Worm (Caenorhabditis elegans): ENCODE results near the gene thn-2.
A peak's percentile ranks its signal among the peaks of the same experiment; 100 is the strongest.

The thn-2 gene

DNA sequence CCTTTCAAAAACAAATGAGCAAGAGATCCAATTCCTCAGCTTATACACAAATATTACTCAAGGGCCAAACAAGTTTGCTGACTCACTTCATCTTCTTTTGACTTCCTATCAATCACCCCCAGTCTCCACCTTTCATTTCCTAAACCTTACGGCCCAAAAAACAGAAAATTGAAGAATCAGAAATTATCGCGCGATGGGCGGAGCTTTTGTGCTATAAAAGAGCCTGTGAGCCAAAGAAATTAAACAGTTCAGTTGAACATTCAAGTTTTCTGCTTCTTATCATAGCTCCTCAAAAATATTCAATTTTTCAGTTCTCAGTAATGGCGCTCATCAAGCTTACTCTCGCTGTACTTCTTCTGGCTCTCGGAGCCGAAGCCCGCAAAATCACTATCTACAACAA lies 3.2 kb upstream of the thn-2 start, which contains the start of gene thn-1:
thn-1 (plus strand) TSS at position 301 of the 400 bp plus-strand sequence.
- TF ChIP-seq ceh-43 (GFP tag; optimal IDR thresholded peaks at IDR 0.05) (no peak), nhr-12 (tag; optimal IDR thresholded peaks at IDR 0.05) (no peak), mep-1 (tag; optimal IDR thresholded peaks at IDR 0.05) (no peak), nhr-237 (tag; optimal IDR thresholded peaks at IDR 0.05) (no peak), nhr-2 (tag; optimal IDR thresholded peaks at IDR 0.05) (no peak), sptf-1 (tag; optimal IDR thresholded peaks at IDR 0.05) (no peak), ceh-39 (tag; optimal IDR thresholded peaks at IDR 0.05) (no peak), blmp-1 (tag; optimal IDR thresholded peaks at IDR 0.05) (no peak), mab-5 (tag; optimal IDR thresholded peaks at IDR 0.05) (no peak), hlh-1 (tag; optimal IDR thresholded peaks at IDR 0.05) (no peak), ztf-11 (tag; optimal IDR thresholded peaks at IDR 0.05) (no peak), ces-1 (GFP tag; optimal IDR thresholded peaks at IDR 0.05) (no peak), pha-4 (tag; optimal IDR thresholded peaks at IDR 0.05) (no peak), tbx-8 (GFP tag; optimal IDR thresholded peaks at IDR 0.05) (no peak), unc-39 (tag; optimal IDR thresholded peaks at IDR 0.05) (no peak), unc-120 (tag; optimal IDR thresholded peaks at IDR 0.05; ENCODE audit: poor library complexity, severe bottlenecking) (no peak), ceh-83 (GFP tag; optimal IDR thresholded peaks at IDR 0.05) (no peak), ham-2 (GFP tag; optimal IDR thresholded peaks at IDR 0.05) (no peak), nhr-76 (tag; optimal IDR thresholded peaks at IDR 0.05) (no peak), elt-3 (tag; optimal IDR thresholded peaks at IDR 0.05) (no peak)

DNA sequence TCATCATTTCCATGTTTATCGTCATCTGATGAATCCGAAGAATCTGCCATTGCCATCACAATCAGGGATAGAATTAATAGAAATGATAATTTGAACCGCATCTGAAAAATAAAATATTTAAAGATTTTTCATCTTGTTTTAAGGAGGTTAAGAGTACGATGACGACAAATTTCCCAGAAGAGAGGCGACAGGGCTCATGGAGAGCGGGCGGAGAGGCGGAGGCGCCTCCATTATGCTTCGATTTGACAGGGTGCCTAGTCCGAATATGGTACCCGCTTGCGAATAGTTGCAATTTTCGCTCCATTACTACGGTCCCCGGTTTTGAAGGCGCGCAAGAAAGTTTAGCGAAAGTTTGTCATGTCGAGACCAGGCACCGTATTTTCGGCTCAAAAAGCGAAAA lies 2.1 kb downstream of the thn-2 start, which contains the start of gene F28D1.6:
F28D1.6 (minus strand) TSS at position 101 of the 400 bp plus-strand sequence.
- TF ChIP-seq flh-1 (GFP tag; optimal IDR thresholded peaks at IDR 0.05): no peak
- no peak for TF ChIP-seq ces-1 (GFP tag; optimal IDR thresholded peaks at IDR 0.05)
- TF ChIP-seq nhr-12 (tag; optimal IDR thresholded peaks at IDR 0.05): no peak
- TF ChIP-seq mls-2 (tag; optimal IDR thresholded peaks at IDR 0.05): no peak
- no peak for TF ChIP-seq M03D4.4 (tag; optimal IDR thresholded peaks at IDR 0.05)
- TF ChIP-seq unc-120 (tag; optimal IDR thresholded peaks at IDR 0.05; ENCODE audit: poor library complexity, severe bottlenecking): no peak
- TF ChIP-seq blmp-1 (tag; optimal IDR thresholded peaks at IDR 0.05): no peak
- no peak for TF ChIP-seq cnd-1 (tag; optimal IDR thresholded peaks at IDR 0.05)
- TF ChIP-seq ztf-11 (tag; optimal IDR thresholded peaks at IDR 0.05): no peak
- TF ChIP-seq bed-3 (GFP tag; optimal IDR thresholded peaks at IDR 0.05): no peak
- no peak for TF ChIP-seq sptf-1 (tag; optimal IDR thresholded peaks at IDR 0.05)
- TF ChIP-seq sem-2 (GFP tag; optimal IDR thresholded peaks at IDR 0.05): no peak
- no peak for TF ChIP-seq mep-1 (tag; optimal IDR thresholded peaks at IDR 0.05)
- TF ChIP-seq nhr-2 (tag; optimal IDR thresholded peaks at IDR 0.05): no peak
- TF ChIP-seq unc-62 (GFP tag; optimal IDR thresholded peaks at IDR 0.05): no peak
- TF ChIP-seq unc-39 (tag; optimal IDR thresholded peaks at IDR 0.05): no peak
- TF ChIP-seq nhr-28 (tag; optimal IDR thresholded peaks at IDR 0.05): no peak
- TF ChIP-seq lin-32 (GFP tag; optimal IDR thresholded peaks at IDR 0.05): no peak

- TF ChIP-seq nhr-76 (tag; optimal IDR thresholded peaks at IDR 0.05): no peak
- TF ChIP-seq mep-1 (tag; optimal IDR thresholded peaks at IDR 0.05): no peak
- TF ChIP-seq M03D4.4 (tag; optimal IDR thresholded peaks at IDR 0.05): no peak
- TF ChIP-seq ztf-11 (tag; optimal IDR thresholded peaks at IDR 0.05): no peak
- TF ChIP-seq nhr-237 (tag; optimal IDR thresholded peaks at IDR 0.05): no peak
- no peak for TF ChIP-seq lin-13 (tag; optimal IDR thresholded peaks at IDR 0.05)
- no peak for TF ChIP-seq nhr-12 (tag; optimal IDR thresholded peaks at IDR 0.05)
- TF ChIP-seq ham-2 (GFP tag; optimal IDR thresholded peaks at IDR 0.05): no peak
- no peak for TF ChIP-seq drap-1 (GFP tag; optimal IDR thresholded peaks at IDR 0.05)
- no peak for TF ChIP-seq ceh-39 (tag; optimal IDR thresholded peaks at IDR 0.05)
- no peak for TF ChIP-seq mls-2 (tag; optimal IDR thresholded peaks at IDR 0.05)
- no peak for TF ChIP-seq mab-5 (tag; optimal IDR thresholded peaks at IDR 0.05)
- no peak for TF ChIP-seq elt-1 (tag; optimal IDR thresholded peaks at IDR 0.05; ENCODE audit: borderline replicate concordance, insufficient read depth)
- no peak for TF ChIP-seq hlh-1 (tag; optimal IDR thresholded peaks at IDR 0.05)
- TF ChIP-seq lsy-2 (tag; optimal IDR thresholded peaks at IDR 0.05): no peak
- TF ChIP-seq elt-3 (tag; optimal IDR thresholded peaks at IDR 0.05): no peak
- no peak for TF ChIP-seq sem-2 (GFP tag; optimal IDR thresholded peaks at IDR 0.05)
- TF ChIP-seq tbx-8 (GFP tag; optimal IDR thresholded peaks at IDR 0.05): no peak
Observed at ce11 chrIV:12389951-12390350, 7.0 kb downstream of the thn-2 start, which contains the start of gene spe-45. Gene spe-45, minus strand, starts transcription at chrIV:12390095.

DNA sequence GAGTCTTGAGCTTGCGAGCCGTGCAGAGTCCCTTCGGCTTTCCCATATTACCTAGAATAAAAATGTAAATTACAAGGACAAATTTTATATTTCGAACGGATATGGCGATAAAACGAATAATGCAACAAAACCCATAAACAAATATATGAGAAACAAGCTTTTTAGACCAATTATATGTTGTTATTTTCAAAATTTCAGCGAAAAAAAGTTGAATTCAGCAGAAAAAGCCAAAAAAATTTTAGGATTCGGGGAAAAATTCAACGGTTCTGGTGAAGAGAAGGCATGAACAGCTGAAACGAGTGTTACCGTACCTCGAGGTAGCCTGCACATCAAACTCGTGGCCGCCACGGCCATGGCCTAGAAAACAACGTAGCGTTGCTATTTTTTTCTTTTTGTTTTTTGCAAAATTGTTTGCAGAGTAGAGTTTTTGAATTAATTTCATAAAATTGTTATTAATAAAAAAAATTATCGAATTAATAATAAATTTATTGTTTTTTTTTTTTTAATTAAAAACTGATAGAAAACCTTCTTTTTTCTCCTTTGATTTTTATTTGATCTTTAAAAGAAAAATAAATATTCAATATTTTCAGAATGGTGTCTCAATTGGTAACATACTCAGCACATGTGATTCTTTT lies 8.2 kb downstream of the thn-2 start, which contains the start of the genes rps-23 and dpm-3:
rps-23 (minus strand) TSS at position 51 of the 635 bp plus-strand sequence.
dpm-3 (plus strand) TSS at position 585 of the 635 bp plus-strand sequence.
- TF ChIP-seq M03D4.4 (tag; optimal IDR thresholded peaks at IDR 0.05) (peak; percentile 45), ceh-43 (GFP tag; optimal IDR thresholded peaks at IDR 0.05) (peak; percentile 45), nhr-12 (tag; optimal IDR thresholded peaks at IDR 0.05) (no peak), ham-2 (GFP tag; optimal IDR thresholded peaks at IDR 0.05) (peak; percentile 37), cnd-1 (tag; optimal IDR thresholded peaks at IDR 0.05) (peak; percentile 49), lsy-2 (tag; optimal IDR thresholded peaks at IDR 0.05) (peak; percentile 99), mab-5 (tag; optimal IDR thresholded peaks at IDR 0.05) (peak; percentile 45), lin-32 (GFP tag; optimal IDR thresholded peaks at IDR 0.05) (no peak), drap-1 (GFP tag; optimal IDR thresholded peaks at IDR 0.05) (peak; percentile 50), blmp-1 (tag; optimal IDR thresholded peaks at IDR 0.05) (no peak), nhr-2 (tag; optimal IDR thresholded peaks at IDR 0.05) (peak; percentile 64), tbx-8 (GFP tag; optimal IDR thresholded peaks at IDR 0.05) (no peak), ceh-39 (tag; optimal IDR thresholded peaks at IDR 0.05) (peak; percentile 88), lin-13 (tag; optimal IDR thresholded peaks at IDR 0.05) (peak; percentile 83), ces-1 (GFP tag; optimal IDR thresholded peaks at IDR 0.05) (no peak), hlh-1 (tag; optimal IDR thresholded peaks at IDR 0.05) (peak; percentile 85), unc-120 (tag; optimal IDR thresholded peaks at IDR 0.05; ENCODE audit: poor library complexity, severe bottlenecking) (peak; percentile 43), flh-1 (GFP tag; optimal IDR thresholded peaks at IDR 0.05) (no peak), snpc-4 (tag; optimal IDR thresholded peaks at IDR 0.05) (no peak), ztf-11 (tag; optimal IDR thresholded peaks at IDR 0.05) (no peak), mep-1 (tag; optimal IDR thresholded peaks at IDR 0.05) (peak; percentile 80), pha-4 (tag; optimal IDR thresholded peaks at IDR 0.05) (peak; percentile 67), unc-62 (GFP tag; optimal IDR thresholded peaks at IDR 0.05) (peak; percentile 49), mls-2 (tag; optimal IDR thresholded peaks at IDR 0.05) (peak; percentile 22), nhr-237 (tag; optimal IDR thresholded peaks at IDR 0.05) (peak; percentile 83), sptf-1 (tag; optimal IDR thresholded peaks at IDR 0.05) (peak; percentile 78), ceh-83 (GFP tag; optimal IDR thresholded peaks at IDR 0.05) (no peak), zip-8 (tag; optimal IDR thresholded peaks at IDR 0.05) (no peak)

All from whole organism, mixed stage, embryonic.